Fruit fly (Drosophila melanogaster) whole organism, wandering third instar larva: ENCODE measurements around the gene CG31093.

Experiments used
- OdsH ChIP-seq: fragments of 200-800 bp; sonication (Bioruptor generic); optimal IDR thresholded peaks from 2 replicates; lab custom pipeline; 2016; ENCODE audit warnings: missing biosample characterization, mild to moderate bottlenecking, missing genetic modification characterization
- Vsx2 ChIP-seq: fragments of 200-300, 225-300 bp; sonication (Bioruptor generic); optimal IDR thresholded peaks from 2 replicates; lab custom pipeline; 2018; ENCODE audit warnings: missing biosample characterization, missing genetic modification characterization; ENCODE audit not compliant: partially characterized antibody
- br ChIP-seq: fragments of 200-800 bp; sonication (Bioruptor generic); optimal IDR thresholded peaks from 2 replicates; lab custom pipeline; 2016; ENCODE audit warnings: missing biosample characterization, missing genetic modification characterization
- ey ChIP-seq: fragments of 200-800 bp; sonication (Bioruptor generic); optimal IDR thresholded peaks from 2 replicates; lab custom pipeline; 2016; ENCODE audit warnings: missing biosample characterization, missing genetic modification characterization
- psq ChIP-seq: fragments of 200-800 bp; sonication (Bioruptor generic); optimal IDR thresholded peaks from 3 replicates; lab custom pipeline; 2017; ENCODE audit warnings: missing biosample characterization, mild to moderate bottlenecking, missing genetic modification characterization, moderate library complexity

DNA sequence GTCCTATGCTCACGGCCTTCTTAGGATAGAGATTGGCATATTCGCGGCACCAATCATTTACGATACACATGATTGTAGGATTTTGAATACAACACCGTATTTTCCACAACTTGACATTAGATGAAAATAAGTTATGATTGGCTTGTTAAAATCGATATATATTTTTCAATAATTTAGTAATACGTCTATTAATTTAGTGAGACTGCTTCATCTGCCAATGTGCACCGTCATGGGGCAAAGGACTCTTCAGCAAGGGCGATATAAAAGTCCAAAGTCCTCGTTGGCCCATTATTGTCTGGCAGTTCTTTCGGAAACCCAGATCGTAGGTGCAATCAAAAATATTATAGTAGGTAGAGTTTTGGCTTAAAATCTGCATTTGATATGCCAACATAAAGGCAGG is 14.1 kb downstream of the CG31093 start, which contains the start of gene CG17196:
- TF ChIP-seq Vsx2 = no peak
- no peak for TF ChIP-seq br (GFP tag; lab: Kevin White, UChicago)
- no peak for TF ChIP-seq OdsH (GFP tag; lab: Kevin White, UChicago)
- no peak for TF ChIP-seq ey (GFP tag; lab: Kevin White, UChicago)
- no peak for TF ChIP-seq psq (GFP tag; lab: Kevin White, UChicago)
